Fruit fly (Drosophila melanogaster): ENCODE measurements around the gene fabp.

Gene fabp

DNA sequence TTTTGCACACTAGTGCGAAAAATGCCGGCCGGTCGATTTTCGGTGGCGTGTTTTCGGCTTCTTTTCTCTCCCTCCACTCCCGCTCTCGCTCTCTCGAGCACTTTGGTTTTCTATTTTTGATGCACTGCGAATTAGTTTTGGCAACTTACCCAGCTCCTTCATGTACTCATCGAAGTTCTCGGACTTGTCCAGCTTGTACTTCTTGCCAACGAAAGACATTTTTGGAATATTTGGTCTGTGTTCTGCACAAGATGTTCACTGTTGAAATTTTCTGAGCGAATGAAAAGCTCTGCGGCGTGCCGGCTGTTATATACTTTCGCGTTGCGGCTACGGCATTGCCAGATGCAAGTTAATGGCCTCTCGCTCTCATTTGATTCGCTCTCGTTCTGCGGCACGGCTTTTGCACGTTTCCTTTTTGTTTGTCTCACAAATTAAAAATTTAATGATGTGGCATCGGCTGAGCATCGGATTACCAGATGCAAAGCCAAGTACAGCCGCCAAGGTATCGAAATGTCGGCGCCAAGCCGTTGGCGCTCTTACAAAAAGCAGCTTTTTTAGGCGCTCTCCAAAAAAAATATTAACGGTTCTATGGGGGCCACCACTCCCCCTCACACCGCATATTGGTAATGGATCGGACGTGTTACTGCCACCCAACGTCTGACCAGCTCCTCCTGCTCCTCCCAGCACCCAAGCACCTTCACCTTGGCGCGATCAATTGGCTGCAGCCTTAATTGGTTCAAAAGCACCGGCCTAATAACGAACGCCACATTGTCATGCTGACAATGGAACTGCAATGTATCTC, at the start of gene fabp, which contains the start of gene sea:
fabp (minus strand) TSS at position 286 of the 802 bp plus-strand sequence.
sea (minus strand) TSS at position 286 of the 802 bp plus-strand sequence.
- TF ChIP-seq noc (tag; optimal IDR thresholded peaks at IDR 0.05): peak; percentile 77

DNA sequence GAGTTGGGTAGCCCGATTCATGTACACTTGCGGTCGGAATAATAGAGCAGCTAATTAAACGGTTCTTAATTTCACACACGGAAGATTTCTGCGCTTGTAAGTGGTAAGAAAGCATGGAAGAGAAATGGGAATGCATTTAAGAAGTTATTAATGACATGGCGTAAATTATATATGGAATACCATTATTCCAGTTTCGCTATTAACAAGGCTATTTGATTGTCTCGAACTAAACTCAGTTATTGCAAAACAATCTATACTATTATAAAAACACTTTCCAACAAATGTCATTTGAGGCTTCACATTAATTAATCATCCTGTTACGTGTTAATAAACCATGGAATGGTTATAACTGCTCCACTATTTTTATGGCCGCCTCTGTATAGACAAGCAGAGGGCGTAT, 49.4 kb upstream of the fabp start:
- no peak for TF ChIP-seq noc (tag; optimal IDR thresholded peaks at IDR 0.05)

dm6 chr3R:11615415-11616104, 48.7 kb upstream of the fabp start:
- TF ChIP-seq noc (tag; optimal IDR thresholded peaks at IDR 0.05): no peak

dm6 chr3R:11614507-11614906, 47.7 kb upstream of the fabp start:
- no peak for TF ChIP-seq noc (tag; optimal IDR thresholded peaks at IDR 0.05)

dm6 chr3R:11614107-11614506, 47.3 kb upstream of the fabp start:
- no peak for TF ChIP-seq noc (tag; optimal IDR thresholded peaks at IDR 0.05)

dm6 chr3R:11613252-11614036, 46.6 kb upstream of the fabp start:
- TF ChIP-seq noc (tag; optimal IDR thresholded peaks at IDR 0.05): no peak

DNA sequence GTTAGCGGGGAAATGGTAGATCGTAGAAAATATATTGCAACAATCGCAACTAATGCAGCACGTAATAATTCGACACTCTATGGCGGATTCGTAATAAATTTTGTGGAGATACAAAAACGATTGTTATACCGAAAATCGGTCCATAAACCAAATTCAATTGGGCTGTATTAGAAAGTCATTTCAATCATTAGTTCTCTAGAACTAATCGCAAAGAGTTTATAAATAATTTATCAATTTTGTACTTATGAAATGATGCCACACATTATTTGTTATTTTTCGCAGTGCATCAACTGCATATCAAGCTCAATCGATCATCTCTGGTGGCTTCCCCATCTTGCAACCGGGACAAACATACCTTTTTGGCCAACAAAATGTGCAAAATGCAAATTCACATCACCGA, 45.6 kb upstream of the fabp start:
- TF ChIP-seq noc (tag; optimal IDR thresholded peaks at IDR 0.05): no peak

DNA sequence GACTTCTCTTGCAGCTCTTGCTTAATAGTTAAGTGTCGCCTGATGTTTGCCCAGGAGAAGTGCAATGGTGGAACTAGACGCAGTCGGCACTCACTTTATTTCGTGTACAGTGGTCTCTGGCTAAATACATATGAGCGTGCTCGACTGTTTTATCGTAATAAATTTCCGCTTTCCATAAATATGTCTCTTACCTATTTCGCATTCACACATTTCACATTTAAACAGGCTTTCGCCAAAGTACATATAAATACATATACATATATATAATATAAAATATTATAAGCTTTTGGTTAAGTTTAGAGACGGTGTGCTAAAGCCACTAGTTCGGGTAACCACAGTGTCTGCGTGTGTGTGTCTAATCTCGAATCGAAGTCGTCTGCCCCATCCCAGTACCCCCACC, 39.8 kb upstream of the fabp start:
- TF ChIP-seq noc (tag; optimal IDR thresholded peaks at IDR 0.05): no peak

DNA sequence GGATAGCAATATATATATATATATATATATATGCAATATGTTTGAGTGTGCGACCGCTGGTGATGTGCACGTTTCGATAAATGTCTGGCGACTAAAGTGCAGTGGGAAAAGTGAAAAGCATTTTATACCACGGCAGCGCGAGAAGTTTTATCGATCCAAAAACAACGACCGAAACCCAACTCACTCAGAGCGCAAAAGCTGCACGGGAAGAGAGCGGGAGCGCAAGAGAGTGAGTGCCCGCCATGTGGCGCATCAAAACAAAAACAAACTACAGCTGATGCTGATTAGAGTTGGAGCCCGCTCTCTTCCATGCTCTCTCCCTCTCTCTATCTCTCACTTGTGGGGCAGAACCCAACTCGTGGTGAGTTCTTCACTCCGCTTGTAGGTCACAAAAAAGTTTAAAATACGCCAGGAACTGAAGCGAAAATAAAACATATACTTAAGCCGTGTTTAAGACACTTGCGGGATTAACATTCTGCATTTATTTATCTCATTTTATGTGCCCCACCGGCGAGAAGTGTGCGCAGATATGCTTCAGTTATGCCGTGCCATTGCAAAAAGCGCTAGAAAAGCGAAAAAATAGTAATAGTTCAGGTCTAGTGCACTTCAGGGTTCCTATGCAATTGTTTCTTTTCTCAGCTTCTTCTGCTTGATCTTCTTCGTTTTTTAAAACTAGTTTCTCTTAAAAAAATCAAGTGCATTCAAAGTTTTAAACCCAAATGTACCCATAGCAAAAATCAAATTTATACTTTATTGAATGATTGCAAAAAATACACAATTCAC, 38.0 kb upstream of the fabp start:
- no peak for TF ChIP-seq noc (tag; optimal IDR thresholded peaks at IDR 0.05)

- no peak for TF ChIP-seq noc (tag; optimal IDR thresholded peaks at IDR 0.05)
Measured at dm6 chr3R:11603136-11603535, 36.3 kb upstream of the fabp start.

- TF ChIP-seq noc (tag; optimal IDR thresholded peaks at IDR 0.05): no peak
Measured at dm6 chr3R:11595523-11595922, 28.7 kb upstream of the fabp start.

- no peak for TF ChIP-seq noc (tag; optimal IDR thresholded peaks at IDR 0.05)
Measured at dm6 chr3R:11589764-11590358, 23.0 kb upstream of the fabp start, which contains the start of gene CG6791. Gene CG6791 (minus strand): TSS chr3R:11590146.

- peak; percentile 30 for TF ChIP-seq noc (tag; optimal IDR thresholded peaks at IDR 0.05)
Measured at dm6 chr3R:11582253-11582589, 15.4 kb upstream of the fabp start.

DNA sequence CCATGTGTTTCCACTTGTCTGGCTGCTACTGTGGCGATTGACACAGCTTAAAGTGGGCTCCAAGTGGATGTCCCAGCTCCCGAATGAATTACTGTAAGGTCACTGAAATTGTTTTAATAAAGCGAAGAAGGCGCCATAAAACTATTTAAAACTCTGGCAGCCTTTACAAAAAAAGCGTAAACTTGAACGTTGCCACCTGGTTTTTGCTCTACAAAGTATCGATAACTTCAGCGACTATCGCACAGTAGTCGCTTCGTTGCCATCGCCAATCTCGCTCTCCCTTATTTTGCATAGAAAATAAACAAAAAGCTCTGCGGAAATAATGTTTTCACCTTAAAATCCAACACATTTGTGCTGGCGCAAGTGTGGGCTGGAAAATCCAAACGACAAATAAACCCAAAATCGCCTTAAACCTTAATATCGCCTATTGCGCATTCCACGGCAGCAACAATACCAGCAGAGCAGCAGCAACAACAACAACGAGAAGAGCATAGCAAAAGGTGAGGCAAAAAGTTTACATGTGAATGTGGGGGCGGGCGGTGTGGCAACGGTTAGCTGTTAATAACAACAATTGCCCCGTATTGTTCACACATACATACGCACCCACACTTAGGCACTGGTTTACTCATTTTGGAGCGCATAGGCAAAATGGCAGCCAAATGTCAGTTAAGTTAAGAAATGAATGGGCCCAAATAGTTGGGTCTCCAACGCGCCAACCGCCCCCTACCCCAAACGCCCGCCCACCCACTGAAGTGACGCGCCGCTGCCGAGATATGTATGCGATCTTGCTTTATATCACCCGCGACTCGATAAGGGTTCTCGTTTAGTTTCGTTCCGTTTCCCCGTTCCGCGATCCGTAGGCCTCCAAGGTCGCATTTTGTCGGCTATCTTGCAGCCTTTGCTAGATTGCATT, 14.7 kb upstream of the fabp start, which contains the start of gene wkd:
wkd (plus strand) TSS at position 237 of the 913 bp plus-strand sequence.
- no peak for TF ChIP-seq noc (tag; optimal IDR thresholded peaks at IDR 0.05)

Data from whole organism, larva.